Worm (Caenorhabditis elegans) whole organism, L3 larva: ENCODE data around the gene R04B3.2.

Experiments
- R02D3.7 ChIP-seq: fragments of 150-350 bp; optimal IDR thresholded peaks from 2 replicates; lab custom pipeline; 2014; ENCODE audit warnings: missing biosample characterization, missing genetic modification characterization
- ama-1 ChIP-seq: fragments of 150-350 bp; optimal IDR thresholded peaks from 2 replicates; lab custom pipeline; 2018
- ceh-16 ChIP-seq: sonication (generic microtip); optimal IDR thresholded peaks from 2 replicates; lab custom pipeline; 2017; ENCODE audit warnings: missing biosample characterization, missing genetic modification characterization
- ceh-82 ChIP-seq: fragments of 150-350 bp; optimal IDR thresholded peaks from 2 replicates; lab custom pipeline; 2014; ENCODE audit warnings: missing biosample characterization, missing genetic modification characterization
- egl-27 ChIP-seq: sonication (generic microtip); optimal IDR thresholded peaks from 4 replicates; lab custom pipeline; 2017; ENCODE audit warnings: missing biosample characterization, missing genetic modification reagents, missing genetic modification characterization
- elt-2 ChIP-seq: sonication (generic microtip); optimal IDR thresholded peaks from 2 replicates; lab custom pipeline; 2016; ENCODE audit warnings: missing genetic modification reagents, mild to moderate bottlenecking, missing genetic modification characterization, missing compliant biosample characterization
- eor-1 ChIP-seq, 2 experiments: fragments of 150-350 bp; optimal IDR thresholded peaks; 2 replicates each; lab custom pipeline; 2014 to 2018; ENCODE audit warnings: missing biosample characterization in 2 of 2, missing genetic modification characterization in 2 of 2
- fkh-10 ChIP-seq: sonication (generic microtip); optimal IDR thresholded peaks from 2 replicates; lab custom pipeline; 2017; ENCODE audit warnings: missing biosample characterization, missing genetic modification reagents, missing genetic modification characterization
- fkh-2 ChIP-seq: fragments of 150-350 bp; optimal IDR thresholded peaks from 2 replicates; lab custom pipeline; 2014; ENCODE audit warnings: missing biosample characterization, missing genetic modification reagents, missing genetic modification characterization
- hmg-11 ChIP-seq: sonication (generic microtip); optimal IDR thresholded peaks from 2 replicates; lab custom pipeline; 2016; ENCODE audit warnings: missing genetic modification characterization, missing compliant biosample characterization
- jun-1 ChIP-seq: fragments of 150-350 bp; optimal IDR thresholded peaks from 2 replicates; lab custom pipeline; 2014; ENCODE audit warnings: missing biosample characterization, missing genetic modification reagents, missing genetic modification characterization
- lin-15B ChIP-seq: fragments of 150-350 bp; optimal IDR thresholded peaks from 2 replicates; lab custom pipeline; 2014; ENCODE audit warnings: missing biosample characterization, missing genetic modification characterization
- lin-39 ChIP-seq: fragments of 150-350 bp; optimal IDR thresholded peaks from 2 replicates; lab custom pipeline; 2018; ENCODE audit warnings: missing biosample characterization, missing genetic modification reagents, missing genetic modification characterization
- nfya-1 ChIP-seq: sonication (generic microtip); optimal IDR thresholded peaks from 2 replicates; lab custom pipeline; 2017; ENCODE audit warnings: missing genetic modification characterization, mild to moderate bottlenecking, missing compliant biosample characterization, antibody characterized with exemption, moderate library complexity; ENCODE audit not compliant: insufficient read depth
- nhr-12 ChIP-seq: fragments of 150-350 bp; optimal IDR thresholded peaks from 2 replicates; lab custom pipeline; 2014; ENCODE audit warnings: missing biosample characterization, missing genetic modification characterization
- nhr-23 ChIP-seq: fragments of 150-350 bp; optimal IDR thresholded peaks from 2 replicates; lab custom pipeline; 2014; ENCODE audit warnings: missing biosample characterization, missing genetic modification reagents, missing genetic modification characterization
- nhr-237 ChIP-seq: fragments of 150-350 bp; optimal IDR thresholded peaks from 2 replicates; lab custom pipeline; 2014; ENCODE audit warnings: missing biosample characterization, missing genetic modification characterization
- nhr-25 ChIP-seq: sonication (generic microtip); optimal IDR thresholded peaks from 2 replicates; lab custom pipeline; 2017; ENCODE audit warnings: missing biosample characterization, missing genetic modification characterization
- nhr-28 ChIP-seq: fragments of 150-350 bp; optimal IDR thresholded peaks from 2 replicates; lab custom pipeline; 2014; ENCODE audit warnings: missing biosample characterization, missing genetic modification characterization
- nhr-67 ChIP-seq: fragments of 150-350 bp; optimal IDR thresholded peaks from 2 replicates; lab custom pipeline; 2014; ENCODE audit warnings: missing biosample characterization, missing genetic modification characterization
- nhr-76 ChIP-seq: fragments of 150-350 bp; sonication (generic microtip); optimal IDR thresholded peaks from 5 replicates; lab custom pipeline; 2014; ENCODE audit warnings: missing biosample characterization, missing genetic modification characterization
- pha-4 ChIP-seq: fragments of 150-350 bp; optimal IDR thresholded peaks from 2 replicates; lab custom pipeline; 2014; ENCODE audit warnings: missing biosample characterization, missing genetic modification reagents, missing genetic modification characterization
- pqm-1 ChIP-seq: fragments of 150-350 bp; optimal IDR thresholded peaks from 2 replicates; lab custom pipeline; 2017; ENCODE audit warnings: missing biosample characterization, missing genetic modification characterization, inconsistent platforms
- sea-2 ChIP-seq: fragments of 150-350 bp; sonication (generic microtip); optimal IDR thresholded peaks from 4 replicates; lab custom pipeline; 2014; ENCODE audit warnings: missing biosample characterization, missing genetic modification reagents, missing genetic modification characterization
- snpc-4 ChIP-seq: fragments of 150-350 bp; optimal IDR thresholded peaks from 2 replicates; lab custom pipeline; 2014; ENCODE audit warnings: missing biosample characterization, missing genetic modification characterization
- unc-39 ChIP-seq: sonication (generic microtip); optimal IDR thresholded peaks from 4 replicates; lab custom pipeline; 2017; ENCODE audit warnings: missing biosample characterization, missing genetic modification characterization
- unc-62 ChIP-seq: fragments of 150-350 bp; sonication (generic microtip); optimal IDR thresholded peaks from 4 replicates; lab custom pipeline; 2014; ENCODE audit warnings: missing biosample characterization, missing genetic modification reagents, missing genetic modification characterization
- zag-1 ChIP-seq: fragments of 150-350 bp; optimal IDR thresholded peaks from 2 replicates; lab custom pipeline; 2014; ENCODE audit warnings: missing biosample characterization, missing genetic modification characterization
- ztf-11 ChIP-seq: fragments of 150-350 bp; optimal IDR thresholded peaks from 2 replicates; lab custom pipeline; 2014; ENCODE audit warnings: missing biosample characterization, missing genetic modification characterization
- ztf-4 ChIP-seq: fragments of 150-350 bp; optimal IDR thresholded peaks from 2 replicates; lab custom pipeline; 2014; ENCODE audit warnings: missing biosample characterization, missing genetic modification characterization

R04B3.2 gene

ce11 chrX:2478823-2479222 lies 5.3 kb upstream of the R04B3.2 start, which contains the start of gene K02E10.5:
Gene K02E10.5 (minus strand): TSS chrX:2478923.
- no peak for TF ChIP-seq hmg-11 (tag; lab: Kevin White, UChicago)
- no peak for TF ChIP-seq eor-1 (tag; optimal IDR thresholded peaks at IDR 0.05; lab: Kevin White, UChicago)
- no peak for TF ChIP-seq fkh-10 (GFP tag; lab: Kevin White, UChicago)
- TF ChIP-seq nhr-67 (tag; lab: Kevin White, UChicago), result no peak
- no peak for TF ChIP-seq unc-62 (GFP tag; lab: Kevin White, UChicago)
- TF ChIP-seq lin-15B (tag; lab: Kevin White, UChicago), result no peak
- TF ChIP-seq sea-2 (GFP tag; lab: Kevin White, UChicago), result no peak

- TF ChIP-seq nhr-76 (no peak), nhr-23 (tag; lab: Kevin White, UChicago) (no peak)
These were observed 2.4 kb upstream of the R04B3.2 start, which contains the start of gene R04B3.3 for ce11 chrX:2475873-2476272. Gene R04B3.3 (minus strand): TSS chrX:2475973.

- no peak for TF ChIP-seq zag-1
- peak; percentile 20 for TF ChIP-seq nhr-25 (tag; lab: Kevin White, UChicago)
These were observed 2.2 kb downstream of the R04B3.2 start, which contains the start of gene R04B3.1 for ce11 chrX:2471303-2471702. Gene R04B3.1 (minus strand): TSS chrX:2471403.

- no peak for TF ChIP-seq nhr-28 (tag; lab: Kevin White, UChicago)
- no peak for TF ChIP-seq egl-27 (tag; lab: Kevin White, UChicago)
- no peak for TF ChIP-seq ztf-11 (tag; lab: Kevin White, UChicago)
- no peak for TF ChIP-seq nhr-12
- TF ChIP-seq fkh-10 (GFP tag; lab: Kevin White, UChicago), result no peak
- no peak for TF ChIP-seq pqm-1 (tag; lab: Kevin White, UChicago)
- no peak for TF ChIP-seq lin-39 (tag; lab: Kevin White, UChicago)
These were observed 9.5 kb downstream of the R04B3.2 start for ce11 chrX:2464064-2464463.

ce11 chrX:2461742-2462141 lies 11.8 kb downstream of the R04B3.2 start:
- TF ChIP-seq nhr-237 (tag; lab: Kevin White, UChicago) (no peak), nhr-25 (tag; lab: Kevin White, UChicago) (no peak), jun-1 (tag; lab: Kevin White, UChicago) (no peak), nhr-12 (no peak), ceh-82 (tag; lab: Kevin White, UChicago) (no peak), egl-27 (tag; lab: Kevin White, UChicago) (no peak), unc-39 (tag; lab: Kevin White, UChicago) (no peak), nfya-1 (no peak), ceh-16 (tag; lab: Kevin White, UChicago) (no peak), pqm-1 (tag; lab: Kevin White, UChicago) (no peak), ztf-11 (tag; lab: Kevin White, UChicago) (no peak), nhr-76 (no peak), ama-1 (lab: Kevin White, UChicago) (no peak), ztf-4 (tag; lab: Kevin White, UChicago) (no peak), elt-2 (tag; lab: Kevin White, UChicago) (no peak), snpc-4 (tag; lab: Kevin White, UChicago) (no peak)

- peak; percentile 23 for TF ChIP-seq pha-4 (tag; lab: Kevin White, UChicago)
- no peak for TF ChIP-seq fkh-2 (tag; lab: Kevin White, UChicago)
These were observed 13.7 kb downstream of the R04B3.2 start, which contains the start of gene fox-1 for ce11 chrX:2459793-2460192. Gene fox-1 (minus strand): TSS chrX:2459893.

- TF ChIP-seq snpc-4 (tag; lab: Kevin White, UChicago) (no peak), lin-39 (tag; lab: Kevin White, UChicago) (no peak), R02D3.7 (tag; lab: Kevin White, UChicago) (no peak), fkh-10 (GFP tag; lab: Kevin White, UChicago) (peak; percentile 76), unc-39 (tag; lab: Kevin White, UChicago) (no peak)
These were observed 16.1 kb downstream of the R04B3.2 start for ce11 chrX:2457461-2457860.
